Fruit fly (Drosophila melanogaster) whole organism, wandering third instar larva: ENCODE results near the gene CG14015.
A peak's percentile ranks its signal among the peaks of the same experiment; 100 is the strongest.

ENCODE experiments used
- Abd-B ChIP-seq: fragments of >200 bp; optimal IDR thresholded peaks from 2 replicates; lab custom pipeline; 2017; ENCODE audit warnings: missing biosample characterization, missing genetic modification characterization
- CG32264 ChIP-seq: fragments of 200-800 bp; sonication (Bioruptor generic); optimal IDR thresholded peaks from 2 replicates; lab custom pipeline; 2016; ENCODE audit warnings: missing biosample characterization, missing genetic modification characterization
- CG9705 ChIP-seq: fragments of 200-800 bp; sonication (Bioruptor generic); optimal IDR thresholded peaks from 2 replicates; lab custom pipeline; 2018; ENCODE audit warnings: missing biosample characterization, mild to moderate bottlenecking, missing genetic modification characterization
- CrebA ChIP-seq: fragments of 200-800 bp; sonication (Bioruptor generic); optimal IDR thresholded peaks from 2 replicates; lab custom pipeline; 2016; ENCODE audit warnings: missing biosample characterization, mild to moderate bottlenecking, missing genetic modification characterization, borderline replicate concordance
- Dfd ChIP-seq: fragments of >200 bp; optimal IDR thresholded peaks from 2 replicates; lab custom pipeline; 2017; ENCODE audit warnings: missing biosample characterization, missing genetic modification characterization
- Dif ChIP-seq: fragments of 200-275, 200-300 bp; sonication (Bioruptor generic); optimal IDR thresholded peaks from 2 replicates; lab custom pipeline; 2018; ENCODE audit warnings: missing biosample characterization, missing genetic modification characterization; ENCODE audit not compliant: partially characterized antibody
- HLH106 ChIP-seq: fragments of 200-800 bp; optimal IDR thresholded peaks from 3 replicates; lab custom pipeline; 2019; ENCODE audit warnings: missing biosample characterization, mild to moderate bottlenecking, missing genetic modification characterization, moderate library complexity
- Hr83 ChIP-seq: fragments of 200-300 bp; sonication (Bioruptor generic); optimal IDR thresholded peaks from 2 replicates; lab custom pipeline; 2016; ENCODE audit warnings: missing biosample characterization, mild to moderate bottlenecking, missing genetic modification characterization, moderate library complexity; ENCODE audit not compliant: poor library complexity, severe bottlenecking
- Jra ChIP-seq: sonication (Bioruptor generic); optimal IDR thresholded peaks from 2 replicates; lab custom pipeline; 2016; ENCODE audit warnings: missing biosample characterization, missing genetic modification characterization
- Mio ChIP-seq: sonication (Bioruptor generic); optimal IDR thresholded peaks from 2 replicates; lab custom pipeline; 2016; ENCODE audit warnings: missing biosample characterization, missing genetic modification characterization
- Myc ChIP-seq: fragments of >200 bp; optimal IDR thresholded peaks from 2 replicates; lab custom pipeline; 2017
- OdsH ChIP-seq: fragments of 200-800 bp; sonication (Bioruptor generic); optimal IDR thresholded peaks from 2 replicates; lab custom pipeline; 2016; ENCODE audit warnings: missing biosample characterization, mild to moderate bottlenecking, missing genetic modification characterization
- Rel ChIP-seq, 2 experiments: fragments of 200-800 bp; sonication (Bioruptor generic) in 1 of 2; optimal IDR thresholded peaks; 2 replicates in 1 of 2; 3 replicates in 1 of 2; lab custom pipeline; 2016 to 2019; ENCODE audit warnings: mild to moderate bottlenecking in 2 of 2, missing biosample characterization in 2 of 2, missing genetic modification characterization in 2 of 2, moderate library complexity in 1 of 2
- Sp1 ChIP-seq: fragments of 200-800 bp; sonication (Bioruptor generic); optimal IDR thresholded peaks from 3 replicates; lab custom pipeline; 2019; ENCODE audit warnings: missing biosample characterization, mild to moderate bottlenecking, missing genetic modification characterization, moderate library complexity
- br ChIP-seq: fragments of 200-800 bp; sonication (Bioruptor generic); optimal IDR thresholded peaks from 2 replicates; lab custom pipeline; 2016; ENCODE audit warnings: missing biosample characterization, missing genetic modification characterization
- brk ChIP-seq: fragments of 200-800 bp; sonication (Bioruptor generic); optimal IDR thresholded peaks from 2 replicates; lab custom pipeline; 2016; ENCODE audit warnings: missing biosample characterization, mild to moderate bottlenecking, missing genetic modification characterization
- dmrt93B ChIP-seq: fragments of 200-800 bp; sonication (Bioruptor generic); optimal IDR thresholded peaks from 2 replicates; lab custom pipeline; 2018; ENCODE audit warnings: missing biosample characterization, mild to moderate bottlenecking, missing genetic modification characterization
- dsf ChIP-seq: sonication (Bioruptor generic); optimal IDR thresholded peaks from 2 replicates; lab custom pipeline; 2016; ENCODE audit warnings: missing biosample characterization, missing genetic modification characterization, borderline replicate concordance
- ey ChIP-seq: fragments of 200-800 bp; sonication (Bioruptor generic); optimal IDR thresholded peaks from 2 replicates; lab custom pipeline; 2016; ENCODE audit warnings: missing biosample characterization, missing genetic modification characterization
- foxo ChIP-seq, 2 experiments: fragments of 200-800 bp; sonication (Bioruptor generic); optimal IDR thresholded peaks; 2 replicates in 1 of 2; 3 replicates in 1 of 2; lab custom pipeline; 2016 to 2017; ENCODE audit warnings: missing biosample characterization in 2 of 2, missing genetic modification characterization in 2 of 2
- fru ChIP-seq: fragments of 200-800 bp; sonication (Bioruptor generic); optimal IDR thresholded peaks from 3 replicates; lab custom pipeline; 2016; ENCODE audit warnings: missing biosample characterization, mild to moderate bottlenecking, missing genetic modification characterization
- h ChIP-seq: fragments of 200-800 bp; sonication (Bioruptor generic); optimal IDR thresholded peaks from 3 replicates; lab custom pipeline; 2016; ENCODE audit warnings: missing biosample characterization, mild to moderate bottlenecking, missing genetic modification characterization
- jim ChIP-seq: fragments of 175-275, 200-325 bp; sonication (Bioruptor generic); optimal IDR thresholded peaks from 2 replicates; lab custom pipeline; 2016; ENCODE audit warnings: missing biosample characterization, mild to moderate bottlenecking, missing genetic modification characterization
- pan ChIP-seq: fragments of >200 bp; optimal IDR thresholded peaks from 2 replicates; lab custom pipeline; 2017
- psq ChIP-seq: fragments of 200-800 bp; sonication (Bioruptor generic); optimal IDR thresholded peaks from 3 replicates; lab custom pipeline; 2017; ENCODE audit warnings: missing biosample characterization, mild to moderate bottlenecking, missing genetic modification characterization, moderate library complexity
- rgr ChIP-seq: fragments of 200-800 bp; sonication (Bioruptor generic); optimal IDR thresholded peaks from 3 replicates; lab custom pipeline; 2016; ENCODE audit warnings: missing biosample characterization, mild to moderate bottlenecking, missing genetic modification characterization
- sv ChIP-seq: fragments of 200-800 bp; sonication (Bioruptor generic); optimal IDR thresholded peaks from 3 replicates; lab custom pipeline; 2016; ENCODE audit warnings: missing biosample characterization, missing genetic modification characterization
- tai ChIP-seq: sonication (Bioruptor generic); optimal IDR thresholded peaks from 2 replicates; lab custom pipeline; 2016; ENCODE audit warnings: missing biosample characterization, missing genetic modification characterization
- woc ChIP-seq: sonication (Bioruptor generic); optimal IDR thresholded peaks from 2 replicates; lab custom pipeline; 2016; ENCODE audit warnings: missing biosample characterization, mild to moderate bottlenecking, missing genetic modification characterization

CG14015 gene

DNA sequence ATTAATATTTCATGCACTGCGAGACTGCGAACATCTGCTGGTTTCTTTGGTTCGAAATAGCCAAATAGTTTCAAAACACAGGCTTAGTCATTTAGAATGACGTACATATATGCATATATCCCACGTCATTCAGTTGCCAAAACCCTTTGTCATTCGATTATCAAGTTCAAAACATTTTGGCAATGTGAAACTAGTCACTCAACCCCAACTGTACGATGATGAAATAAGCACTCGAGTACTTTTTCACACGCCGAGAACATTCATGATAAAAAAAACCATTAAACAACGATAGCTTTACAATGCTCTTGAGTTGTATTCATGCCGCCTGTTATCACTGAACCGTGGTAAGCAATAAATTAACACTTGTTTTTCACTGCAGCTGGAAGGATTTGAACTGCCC is 18.2 kb downstream of the CG14015 start:
- TF ChIP-seq rgr (GFP tag; lab: Kevin White, UChicago) = peak; percentile 7
- peak in 1 of 2 experiments; percentile 18 for TF ChIP-seq foxo (GFP tag; optimal IDR thresholded peaks at IDR 0.05; lab: Kevin White, UChicago)
- no peak for TF ChIP-seq pan (lab: Kevin White, UChicago)

DNA sequence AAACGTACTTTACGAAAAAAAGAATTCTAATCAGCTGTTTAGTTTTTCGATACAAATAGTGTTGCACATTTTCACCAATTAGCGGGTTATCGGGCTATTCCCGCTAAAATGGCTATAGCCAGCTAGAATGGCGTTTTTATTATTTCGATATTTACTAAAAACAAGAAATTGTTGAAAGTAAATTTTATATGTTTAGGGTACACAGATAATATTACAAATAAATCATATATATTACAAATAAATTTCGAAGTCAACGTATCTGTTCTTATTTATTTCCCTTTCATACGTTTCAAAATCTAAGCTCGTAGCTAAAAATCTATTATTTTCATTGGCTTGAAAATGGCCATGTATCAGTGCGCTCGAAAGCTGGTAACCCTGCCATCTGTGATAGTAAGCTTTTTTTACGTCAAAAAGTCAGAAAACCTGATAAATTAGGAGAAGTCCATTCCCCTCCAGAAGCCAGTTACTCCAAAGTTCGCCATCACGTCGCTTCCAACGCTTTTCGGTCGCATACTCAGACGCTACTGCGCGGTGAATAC is 19.1 kb downstream of the CG14015 start, which contains the start of the genes CG7382 and cl:
Gene CG7382, minus strand, starts transcription at position 51 of the 539 bp plus-strand sequence.
Gene cl, plus strand, starts transcription at position 290 of the 539 bp plus-strand sequence.
- peak; percentile 12 for TF ChIP-seq fru (GFP tag; lab: Kevin White, UChicago)
- no peak for TF ChIP-seq brk (GFP tag; lab: Kevin White, UChicago)
- peak; percentile 44 for TF ChIP-seq dmrt93B (GFP tag; lab: Kevin White, UChicago)
- TF ChIP-seq Dfd = no peak
- TF ChIP-seq CG9705 (GFP tag; lab: Kevin White, UChicago) = peak; percentile 20
- peak; percentile 99 for TF ChIP-seq Myc (lab: Kevin White, UChicago)
- TF ChIP-seq tai (GFP tag; lab: Kevin White, UChicago) = no peak
- no peak for TF ChIP-seq dsf
- peak; percentile 30 for TF ChIP-seq Sp1 (GFP tag; lab: Kevin White, UChicago)
- peak; percentile 5 for TF ChIP-seq OdsH
- no peak for TF ChIP-seq Dif (GFP tag; lab: Kevin White, UChicago)
- TF ChIP-seq rgr (GFP tag; lab: Kevin White, UChicago) = peak; percentile 12
- no peak for TF ChIP-seq jim (GFP tag; lab: Kevin White, UChicago)
- peak; percentile 19 for TF ChIP-seq psq (GFP tag; lab: Kevin White, UChicago)
- peak in 1 of 2 experiments; percentile 64 for TF ChIP-seq foxo (GFP tag; optimal IDR thresholded peaks at IDR 0.05; lab: Kevin White, UChicago)
- TF ChIP-seq Rel (GFP tag; optimal IDR thresholded peaks at IDR 0.05; lab: Kevin White, UChicago) = no peak
- peak; percentile 56 for TF ChIP-seq Rel (tag; optimal IDR thresholded peaks at IDR 0.05; lab: Kevin White, UChicago)
- TF ChIP-seq woc (GFP tag; lab: Kevin White, UChicago) = no peak
- TF ChIP-seq h (GFP tag; lab: Kevin White, UChicago) = peak; percentile 50
- TF ChIP-seq Hr83 (GFP tag; lab: Kevin White, UChicago) = no peak
- TF ChIP-seq HLH106 (tag; lab: Kevin White, UChicago) = peak; percentile 71

DNA sequence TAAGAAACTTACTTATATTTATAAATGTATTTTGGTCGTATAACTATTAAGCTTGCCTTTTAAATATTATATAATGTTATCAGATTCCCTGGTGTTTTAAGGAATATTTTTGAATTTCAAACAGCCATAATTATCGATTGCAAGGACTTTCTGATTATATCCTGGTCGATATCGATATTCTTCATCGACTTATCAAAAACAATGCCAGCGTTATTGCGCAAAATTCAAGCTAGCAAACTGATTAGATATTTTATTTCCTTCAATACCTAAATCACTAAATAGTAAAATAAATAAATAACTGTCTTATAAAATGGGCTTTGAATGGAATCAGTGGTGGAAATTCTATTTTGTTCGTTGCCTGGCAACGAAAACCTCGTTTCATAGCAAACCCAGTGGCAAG is 21.6 kb downstream of the CG14015 start, which contains the start of gene CG14020:
Gene CG14020, plus strand, starts transcription at position 345 of the 400 bp plus-strand sequence.
- TF ChIP-seq Dif (GFP tag; lab: Kevin White, UChicago) = no peak
- no peak for TF ChIP-seq jim (GFP tag; lab: Kevin White, UChicago)
- TF ChIP-seq Abd-B (GFP tag; lab: Kevin White, UChicago) = no peak
- TF ChIP-seq CG9705 (GFP tag; lab: Kevin White, UChicago) = no peak
- no peak for TF ChIP-seq woc (GFP tag; lab: Kevin White, UChicago)
- TF ChIP-seq foxo (GFP tag; optimal IDR thresholded peaks at IDR 0.05; lab: Kevin White, UChicago) = no peak
- no peak for TF ChIP-seq ey (GFP tag; lab: Kevin White, UChicago)

DNA sequence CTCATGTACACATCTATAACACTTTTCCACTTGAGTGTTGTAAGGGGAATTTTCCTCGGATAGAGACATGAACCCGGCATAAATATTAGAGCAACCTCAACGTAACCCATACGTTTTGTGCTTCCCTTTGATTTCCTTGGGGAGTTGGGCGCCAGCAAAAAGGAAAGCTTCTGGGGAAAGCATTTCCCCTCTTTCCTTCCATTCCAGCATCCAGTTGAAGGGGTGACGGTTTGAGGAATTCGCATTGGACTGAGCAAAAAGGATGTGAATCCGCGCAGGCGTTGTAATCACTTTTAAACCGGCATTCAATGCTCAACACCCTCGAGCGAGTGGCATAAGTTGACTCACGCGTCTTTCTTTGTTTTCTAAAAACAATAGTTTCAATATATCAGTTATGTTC is 24.1 kb downstream of the CG14015 start:
- TF ChIP-seq ey (GFP tag; lab: Kevin White, UChicago) (no peak), Dif (GFP tag; lab: Kevin White, UChicago) (no peak), br (no peak), Abd-B (GFP tag; lab: Kevin White, UChicago) (no peak), sv (no peak), Mio (GFP tag; lab: Kevin White, UChicago) (no peak), CrebA (GFP tag; lab: Kevin White, UChicago) (no peak), HLH106 (tag; lab: Kevin White, UChicago) (no peak), woc (GFP tag; lab: Kevin White, UChicago) (no peak), dsf (no peak), h (GFP tag; lab: Kevin White, UChicago) (no peak), OdsH (no peak)
- TF ChIP-seq, all 38 proteins: peak for 0

DNA sequence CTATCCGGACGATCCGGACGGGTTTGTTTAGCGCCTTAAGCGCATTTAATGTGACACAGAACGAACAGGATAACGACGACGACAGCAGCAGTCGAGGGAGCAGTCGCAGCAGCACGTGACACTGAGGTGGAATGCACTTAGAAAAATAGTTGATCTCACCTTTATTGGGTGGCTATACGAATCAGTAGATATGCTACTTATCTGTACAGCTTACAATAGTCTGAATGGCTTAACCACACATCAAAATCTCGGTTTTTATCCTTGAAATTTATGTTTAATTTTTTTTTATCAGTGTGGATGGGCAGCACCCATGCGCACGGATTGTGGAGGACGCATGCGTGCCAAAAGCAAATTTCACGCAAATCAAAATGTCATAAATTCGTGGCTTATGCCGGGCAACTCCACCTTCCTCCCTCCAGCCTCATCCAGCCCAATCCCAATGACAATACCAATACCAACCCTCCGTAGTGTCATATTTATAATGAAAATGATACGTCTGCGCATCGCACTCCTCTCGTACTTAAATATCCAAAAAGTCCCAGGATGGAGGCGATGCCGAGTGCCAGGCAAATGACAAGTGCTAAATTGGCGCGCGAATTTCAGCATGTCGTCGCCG is 31.1 kb downstream of the CG14015 start:
- TF ChIP-seq Jra (GFP tag; lab: Kevin White, UChicago) = no peak
- no peak for TF ChIP-seq Rel (GFP tag; optimal IDR thresholded peaks at IDR 0.05; lab: Kevin White, UChicago)
- TF ChIP-seq Rel (tag; optimal IDR thresholded peaks at IDR 0.05; lab: Kevin White, UChicago) = no peak
- no peak for TF ChIP-seq tai (GFP tag; lab: Kevin White, UChicago)
- TF ChIP-seq dmrt93B (GFP tag; lab: Kevin White, UChicago) = no peak
- TF ChIP-seq psq (GFP tag; lab: Kevin White, UChicago) = no peak
- TF ChIP-seq sv = no peak
- TF ChIP-seq foxo (GFP tag; optimal IDR thresholded peaks at IDR 0.05; lab: Kevin White, UChicago) = peak in 1 of 2 experiments; percentile 64
- no peak for TF ChIP-seq CG32264 (GFP tag; lab: Kevin White, UChicago)
- TF ChIP-seq HLH106 (tag; lab: Kevin White, UChicago) = peak; percentile 16
